Fruit fly (Drosophila melanogaster) whole organism, wandering third instar larva: ENCODE results near the gene Mfe2.
A peak's percentile ranks its signal among the peaks of the same experiment; 100 is the strongest.

Source experiments
- Abd-B ChIP-seq: fragments of >200 bp; optimal IDR thresholded peaks from 2 replicates; lab custom pipeline; 2017; ENCODE audit warnings: missing biosample characterization, missing genetic modification characterization
- CG32264 ChIP-seq: fragments of 200-800 bp; sonication (Bioruptor generic); optimal IDR thresholded peaks from 2 replicates; lab custom pipeline; 2016; ENCODE audit warnings: missing biosample characterization, missing genetic modification characterization
- CG9705 ChIP-seq: fragments of 200-800 bp; sonication (Bioruptor generic); optimal IDR thresholded peaks from 2 replicates; lab custom pipeline; 2018; ENCODE audit warnings: missing biosample characterization, mild to moderate bottlenecking, missing genetic modification characterization
- CrebA ChIP-seq: fragments of 200-800 bp; sonication (Bioruptor generic); optimal IDR thresholded peaks from 2 replicates; lab custom pipeline; 2016; ENCODE audit warnings: missing biosample characterization, mild to moderate bottlenecking, missing genetic modification characterization, borderline replicate concordance
- Dfd ChIP-seq: fragments of >200 bp; optimal IDR thresholded peaks from 2 replicates; lab custom pipeline; 2017; ENCODE audit warnings: missing biosample characterization, missing genetic modification characterization
- Dif ChIP-seq: fragments of 200-275, 200-300 bp; sonication (Bioruptor generic); optimal IDR thresholded peaks from 2 replicates; lab custom pipeline; 2018; ENCODE audit warnings: missing biosample characterization, missing genetic modification characterization; ENCODE audit not compliant: partially characterized antibody
- GATAd ChIP-seq: sonication (Bioruptor generic); optimal IDR thresholded peaks from 2 replicates; lab custom pipeline; 2016; ENCODE audit warnings: missing biosample characterization, missing genetic modification characterization
- HLH106 ChIP-seq: fragments of 200-800 bp; optimal IDR thresholded peaks from 3 replicates; lab custom pipeline; 2019; ENCODE audit warnings: missing biosample characterization, mild to moderate bottlenecking, missing genetic modification characterization, moderate library complexity
- Hnf4 ChIP-seq: fragments of 200-800 bp; sonication (Bioruptor generic); optimal IDR thresholded peaks from 2 replicates; lab custom pipeline; 2016; ENCODE audit warnings: missing biosample characterization, mild to moderate bottlenecking, missing genetic modification characterization
- Hr78 ChIP-seq: fragments of >200 bp; optimal IDR thresholded peaks from 2 replicates; lab custom pipeline; 2017; ENCODE audit warnings: missing biosample characterization, missing genetic modification characterization
- Hr83 ChIP-seq: fragments of 200-300 bp; sonication (Bioruptor generic); optimal IDR thresholded peaks from 2 replicates; lab custom pipeline; 2016; ENCODE audit warnings: missing biosample characterization, mild to moderate bottlenecking, missing genetic modification characterization, moderate library complexity; ENCODE audit not compliant: poor library complexity, severe bottlenecking
- Jra ChIP-seq: sonication (Bioruptor generic); optimal IDR thresholded peaks from 2 replicates; lab custom pipeline; 2016; ENCODE audit warnings: missing biosample characterization, missing genetic modification characterization
- Mio ChIP-seq: sonication (Bioruptor generic); optimal IDR thresholded peaks from 2 replicates; lab custom pipeline; 2016; ENCODE audit warnings: missing biosample characterization, missing genetic modification characterization
- Myc ChIP-seq: fragments of >200 bp; optimal IDR thresholded peaks from 2 replicates; lab custom pipeline; 2017
- N ChIP-seq: fragments of >200 bp; optimal IDR thresholded peaks from 2 replicates; lab custom pipeline; 2018; ENCODE audit warnings: missing biosample characterization, missing external identifiers, missing genetic modification characterization
- OdsH ChIP-seq: fragments of 200-800 bp; sonication (Bioruptor generic); optimal IDR thresholded peaks from 2 replicates; lab custom pipeline; 2016; ENCODE audit warnings: missing biosample characterization, mild to moderate bottlenecking, missing genetic modification characterization
- Rel ChIP-seq, 2 experiments: fragments of 200-800 bp; sonication (Bioruptor generic) in 1 of 2; optimal IDR thresholded peaks; 2 replicates in 1 of 2; 3 replicates in 1 of 2; lab custom pipeline; 2016 to 2019; ENCODE audit warnings: mild to moderate bottlenecking in 2 of 2, missing biosample characterization in 2 of 2, missing genetic modification characterization in 2 of 2, moderate library complexity in 1 of 2
- Sp1 ChIP-seq: fragments of 200-800 bp; sonication (Bioruptor generic); optimal IDR thresholded peaks from 3 replicates; lab custom pipeline; 2019; ENCODE audit warnings: missing biosample characterization, mild to moderate bottlenecking, missing genetic modification characterization, moderate library complexity
- Vsx2 ChIP-seq: fragments of 200-300, 225-300 bp; sonication (Bioruptor generic); optimal IDR thresholded peaks from 2 replicates; lab custom pipeline; 2018; ENCODE audit warnings: missing biosample characterization, missing genetic modification characterization; ENCODE audit not compliant: partially characterized antibody
- br ChIP-seq: fragments of 200-800 bp; sonication (Bioruptor generic); optimal IDR thresholded peaks from 2 replicates; lab custom pipeline; 2016; ENCODE audit warnings: missing biosample characterization, missing genetic modification characterization
- brk ChIP-seq: fragments of 200-800 bp; sonication (Bioruptor generic); optimal IDR thresholded peaks from 2 replicates; lab custom pipeline; 2016; ENCODE audit warnings: missing biosample characterization, mild to moderate bottlenecking, missing genetic modification characterization
- dl ChIP-seq, 2 experiments: fragments of 175-275, 200-275 bp in 1 of 2; fragments of 200-275 bp in 1 of 2; sonication (Bioruptor generic); optimal IDR thresholded peaks; lab custom pipeline; 2018; ENCODE audit warnings: mild to moderate bottlenecking in 2 of 2, missing biosample characterization in 2 of 2, missing genetic modification characterization in 2 of 2, moderate library complexity in 2 of 2; ENCODE audit not compliant: partially characterized antibody in 2 of 2, insufficient read depth in 1 of 2
- dmrt93B ChIP-seq: fragments of 200-800 bp; sonication (Bioruptor generic); optimal IDR thresholded peaks from 2 replicates; lab custom pipeline; 2018; ENCODE audit warnings: missing biosample characterization, mild to moderate bottlenecking, missing genetic modification characterization
- dsf ChIP-seq: sonication (Bioruptor generic); optimal IDR thresholded peaks from 2 replicates; lab custom pipeline; 2016; ENCODE audit warnings: missing biosample characterization, missing genetic modification characterization, borderline replicate concordance
- ey ChIP-seq: fragments of 200-800 bp; sonication (Bioruptor generic); optimal IDR thresholded peaks from 2 replicates; lab custom pipeline; 2016; ENCODE audit warnings: missing biosample characterization, missing genetic modification characterization
- foxo ChIP-seq, 2 experiments: fragments of 200-800 bp; sonication (Bioruptor generic); optimal IDR thresholded peaks; 2 replicates in 1 of 2; 3 replicates in 1 of 2; lab custom pipeline; 2016 to 2017; ENCODE audit warnings: missing biosample characterization in 2 of 2, missing genetic modification characterization in 2 of 2
- fru ChIP-seq: fragments of 200-800 bp; sonication (Bioruptor generic); optimal IDR thresholded peaks from 3 replicates; lab custom pipeline; 2016; ENCODE audit warnings: missing biosample characterization, mild to moderate bottlenecking, missing genetic modification characterization
- h ChIP-seq: fragments of 200-800 bp; sonication (Bioruptor generic); optimal IDR thresholded peaks from 3 replicates; lab custom pipeline; 2016; ENCODE audit warnings: missing biosample characterization, mild to moderate bottlenecking, missing genetic modification characterization
- jim ChIP-seq: fragments of 175-275, 200-325 bp; sonication (Bioruptor generic); optimal IDR thresholded peaks from 2 replicates; lab custom pipeline; 2016; ENCODE audit warnings: missing biosample characterization, mild to moderate bottlenecking, missing genetic modification characterization
- lola ChIP-seq: fragments of >200 bp; optimal IDR thresholded peaks from 2 replicates; lab custom pipeline; 2017; ENCODE audit warnings: missing biosample characterization, missing genetic modification characterization
- pan ChIP-seq: fragments of >200 bp; optimal IDR thresholded peaks from 2 replicates; lab custom pipeline; 2017
- psq ChIP-seq: fragments of 200-800 bp; sonication (Bioruptor generic); optimal IDR thresholded peaks from 3 replicates; lab custom pipeline; 2017; ENCODE audit warnings: missing biosample characterization, mild to moderate bottlenecking, missing genetic modification characterization, moderate library complexity
- rgr ChIP-seq: fragments of 200-800 bp; sonication (Bioruptor generic); optimal IDR thresholded peaks from 3 replicates; lab custom pipeline; 2016; ENCODE audit warnings: missing biosample characterization, mild to moderate bottlenecking, missing genetic modification characterization
- sage ChIP-seq: fragments of 200-800 bp; sonication (Bioruptor generic); optimal IDR thresholded peaks from 2 replicates; lab custom pipeline; 2016; ENCODE audit warnings: missing biosample characterization, mild to moderate bottlenecking, missing genetic modification characterization
- sv ChIP-seq: fragments of 200-800 bp; sonication (Bioruptor generic); optimal IDR thresholded peaks from 3 replicates; lab custom pipeline; 2016; ENCODE audit warnings: missing biosample characterization, missing genetic modification characterization
- tai ChIP-seq: sonication (Bioruptor generic); optimal IDR thresholded peaks from 2 replicates; lab custom pipeline; 2016; ENCODE audit warnings: missing biosample characterization, missing genetic modification characterization
- usp ChIP-seq: fragments of >200 bp; optimal IDR thresholded peaks from 2 replicates; lab custom pipeline; 2017; ENCODE audit warnings: missing biosample characterization, missing genetic modification characterization
- woc ChIP-seq: sonication (Bioruptor generic); optimal IDR thresholded peaks from 2 replicates; lab custom pipeline; 2016; ENCODE audit warnings: missing biosample characterization, mild to moderate bottlenecking, missing genetic modification characterization

The Mfe2 gene

dm6 chrX:16292646-16293045 lies 21.9 kb downstream of the Mfe2 start:
- TF ChIP-seq tai (no peak), Rel (GFP tag; optimal IDR thresholded peaks at IDR 0.05; lab: Kevin White, UChicago) (no peak), Rel (tag; optimal IDR thresholded peaks at IDR 0.05; lab: Kevin White, UChicago) (peak; percentile 56)

- peak; percentile 79 for TF ChIP-seq Hnf4 (GFP tag; lab: Kevin White, UChicago)
- TF ChIP-seq Myc (lab: Kevin White, UChicago), result peak; percentile 25
- TF ChIP-seq Vsx2 (GFP tag; lab: Kevin White, UChicago), result no peak
- TF ChIP-seq OdsH, result peak; percentile 4
- peak; percentile 45 for TF ChIP-seq HLH106 (tag; lab: Kevin White, UChicago)
- TF ChIP-seq dmrt93B (GFP tag; lab: Kevin White, UChicago), result no peak
- peak; percentile 57 for TF ChIP-seq rgr (GFP tag; lab: Kevin White, UChicago)
- no peak for TF ChIP-seq Mio
- peak; percentile 79 for TF ChIP-seq Jra (GFP tag; lab: Kevin White, UChicago)
- TF ChIP-seq h (GFP tag; lab: Kevin White, UChicago), result peak; percentile 66
- no peak for TF ChIP-seq Rel (GFP tag; optimal IDR thresholded peaks at IDR 0.05; lab: Kevin White, UChicago)
- TF ChIP-seq Rel (tag; optimal IDR thresholded peaks at IDR 0.05; lab: Kevin White, UChicago), result peak; percentile 42
- TF ChIP-seq sv (GFP tag; lab: Kevin White, UChicago), result no peak
- TF ChIP-seq dsf (GFP tag; lab: Kevin White, UChicago), result peak; percentile 27
- peak; percentile 33 for TF ChIP-seq psq (GFP tag; lab: Kevin White, UChicago)
- peak; percentile 36 for TF ChIP-seq GATAd
- peak; percentile 29 for TF ChIP-seq ey (GFP tag; lab: Kevin White, UChicago)
- no peak for TF ChIP-seq Hr78 (GFP tag; lab: Kevin White, UChicago)
- TF ChIP-seq Hr83 (GFP tag; lab: Kevin White, UChicago), result peak; percentile 93
- TF ChIP-seq CrebA, result no peak
- TF ChIP-seq br (GFP tag; lab: Kevin White, UChicago), result peak; percentile 41
- no peak for TF ChIP-seq Dfd (GFP tag; lab: Kevin White, UChicago)
- no peak for TF ChIP-seq woc (GFP tag; lab: Kevin White, UChicago)
- no peak for TF ChIP-seq tai
- no peak for TF ChIP-seq dl (GFP tag; optimal IDR thresholded peaks at IDR 0.05; lab: Kevin White, UChicago; ENCODE audit: insufficient read depth in 1 of 2, partially characterized antibody in 2 of 2)
- TF ChIP-seq CG32264, result peak; percentile 0
- TF ChIP-seq CG9705, result peak; percentile 36
- TF ChIP-seq Abd-B (GFP tag; lab: Kevin White, UChicago), result no peak
- TF ChIP-seq pan (lab: Kevin White, UChicago), result no peak
- TF ChIP-seq sage (GFP tag; lab: Kevin White, UChicago), result no peak
- TF ChIP-seq Sp1 (GFP tag; lab: Kevin White, UChicago), result peak; percentile 41
- TF ChIP-seq jim (GFP tag; lab: Kevin White, UChicago), result peak; percentile 17
- TF ChIP-seq N (GFP tag; lab: Kevin White, UChicago), result no peak
- TF ChIP-seq Dif, result no peak
- TF ChIP-seq usp (GFP tag; lab: Kevin White, UChicago), result no peak
- no peak for TF ChIP-seq fru (GFP tag; lab: Kevin White, UChicago)
- TF ChIP-seq foxo (GFP tag; optimal IDR thresholded peaks at IDR 0.05; lab: Kevin White, UChicago), result peak in 1 of 2 experiments; percentile 76
- no peak for TF ChIP-seq brk (GFP tag; lab: Kevin White, UChicago)
- TF ChIP-seq lola (GFP tag; lab: Kevin White, UChicago), result peak; percentile 44
Observed at dm6 chrX:16296423-16297292, 25.9 kb downstream of the Mfe2 start, which contains the start of gene CG3632. Gene CG3632 (plus strand): TSS chrX:16296671.
